Fruit fly (Drosophila melanogaster) whole organism, pupa: ENCODE measurements around the gene CG42705.

Experiments used
- CG10348 ChIP-seq: fragments of 200-800 bp; sonication (Bioruptor generic); IDR thresholded peaks from 2 replicates; pipeline ENCODE4 v1.3.6; 2022; ENCODE audit warnings: missing biosample characterization, missing genetic modification characterization
- CG12605 ChIP-seq: fragments of 200-800 bp; sonication (Bioruptor generic); IDR thresholded peaks from 2 replicates; pipeline ENCODE4 v1.3.6; 2022; ENCODE audit warnings: missing biosample characterization, missing genetic modification characterization
- CG13204 ChIP-seq: fragments of 200-800 bp; sonication (Bioruptor generic); optimal IDR thresholded peaks from 2 replicates; lab custom pipeline; 2018; ENCODE audit warnings: missing biosample characterization, mild to moderate bottlenecking, missing genetic modification characterization, moderate library complexity
- CG14655 ChIP-seq: fragments of 200-800 bp; sonication (Bioruptor generic); optimal IDR thresholded peaks from 3 replicates; lab custom pipeline; 2017; ENCODE audit warnings: mild to moderate bottlenecking, missing biosample characterization, missing genetic modification reagents, missing genetic modification characterization
- CG15710 ChIP-seq: fragments of 200-800 bp; sonication (Bioruptor generic); optimal IDR thresholded peaks from 2 replicates; lab custom pipeline; 2018; ENCODE audit warnings: missing biosample characterization, mild to moderate bottlenecking, missing genetic modification characterization, moderate library complexity
- CG17806 ChIP-seq: fragments of 200-800 bp; sonication (Bioruptor generic); optimal IDR thresholded peaks from 2 replicates; lab custom pipeline; 2018; ENCODE audit warnings: missing biosample characterization, mild to moderate bottlenecking, missing genetic modification characterization, moderate library complexity
- CG32121 ChIP-seq: fragments of 200-800 bp; sonication (Bioruptor generic); IDR thresholded peaks from 2 replicates; pipeline ENCODE4 v1.3.6; 2022; ENCODE audit warnings: missing biosample characterization, missing genetic modification characterization
- CG34367 ChIP-seq: fragments of 200-800 bp; sonication (Bioruptor generic); optimal IDR thresholded peaks from 2 replicates; lab custom pipeline; 2018; ENCODE audit warnings: missing biosample characterization, mild to moderate bottlenecking, missing genetic modification characterization
- CG4496 ChIP-seq: fragments of 200-800 bp; sonication (Bioruptor generic); IDR thresholded peaks from 3 replicates; pipeline ENCODE4 v1.3.6; 2022; ENCODE audit warnings: missing biosample characterization, missing genetic modification characterization
- CG8159 ChIP-seq: fragments of 200-800 bp; sonication (Bioruptor generic); optimal IDR thresholded peaks from 3 replicates; lab custom pipeline; 2018; ENCODE audit warnings: missing biosample characterization, mild to moderate bottlenecking, missing genetic modification characterization, moderate library complexity
- CG8301 ChIP-seq: fragments of 200-800 bp; sonication (Bioruptor generic); optimal IDR thresholded peaks from 2 replicates; lab custom pipeline; 2018; ENCODE audit warnings: missing biosample characterization, mild to moderate bottlenecking, missing genetic modification characterization
- CG9948 ChIP-seq: fragments of 200-800 bp; sonication (Bioruptor generic); optimal IDR thresholded peaks from 2 replicates; lab custom pipeline; 2018; ENCODE audit warnings: missing biosample characterization, mild to moderate bottlenecking, missing genetic modification characterization, moderate library complexity
- D1 ChIP-seq: fragments of 200-800 bp; sonication (Bioruptor generic); optimal IDR thresholded peaks from 2 replicates; lab custom pipeline; 2018; ENCODE audit warnings: missing biosample characterization, mild to moderate bottlenecking, missing genetic modification characterization, moderate library complexity
- EcR ChIP-seq: fragments of 200-800 bp; sonication (Bioruptor generic); optimal IDR thresholded peaks from 3 replicates; lab custom pipeline; 2019; ENCODE audit warnings: missing biosample characterization, missing genetic modification characterization, mild to moderate bottlenecking, moderate library complexity, missing genetic modification reagents
- Ets98B ChIP-seq: fragments of 200-800 bp; sonication (Bioruptor generic); IDR thresholded peaks from 2 replicates; pipeline ENCODE4 v1.3.6; 2022; ENCODE audit warnings: missing biosample characterization, missing genetic modification characterization
- Pif1A ChIP-seq: fragments of 200-800 bp; sonication (Bioruptor generic); optimal IDR thresholded peaks from 3 replicates; lab custom pipeline; 2016; ENCODE audit warnings: missing biosample characterization, missing genetic modification characterization
- Pif1B ChIP-seq: fragments of 200-800 bp; sonication (Bioruptor generic); optimal IDR thresholded peaks from 3 replicates; lab custom pipeline; 2016; ENCODE audit warnings: missing biosample characterization, missing genetic modification characterization
- Snoo ChIP-seq: fragments of 200-800 bp; sonication (Bioruptor generic); optimal IDR thresholded peaks from 3 replicates; lab custom pipeline; 2017; ENCODE audit warnings: missing biosample characterization, mild to moderate bottlenecking, missing genetic modification characterization, inconsistent platforms
- fd96Ca ChIP-seq: fragments of 200-800 bp; sonication (Bioruptor generic); IDR thresholded peaks from 3 replicates; pipeline ENCODE4 v1.3.6; 2022; ENCODE audit warnings: missing biosample characterization, missing genetic modification characterization
- gl ChIP-seq: fragments of 200-800 bp; sonication (Bioruptor generic); optimal IDR thresholded peaks from 2 replicates; lab custom pipeline; 2018; ENCODE audit warnings: missing biosample characterization, mild to moderate bottlenecking, missing genetic modification characterization
- rn ChIP-seq: fragments of 200-800 bp; sonication (Bioruptor generic); IDR thresholded peaks from 2 replicates; pipeline ENCODE4 v1.3.6; 2022; ENCODE audit warnings: missing biosample characterization, missing genetic modification characterization

The CG42705 gene

dm6 chrX:7432393-7432792 is 18.7 kb downstream of the CG42705 start:
- TF ChIP-seq D1 (tag; lab: Kevin White, UChicago), result no peak
- TF ChIP-seq, all 21 proteins: peak for 0

dm6 chrX:7445023-7445422 is 31.4 kb downstream of the CG42705 start:
- TF ChIP-seq fd96Ca (GFP tag; lab: Robert Waterston, UW) (no peak), CG14655 (GFP tag; lab: Kevin White, UChicago) (no peak)

dm6 chrX:7451909-7452308 is 38.2 kb downstream of the CG42705 start, which contains the start of gene CG11368:
CG11368 (plus strand) TSS chrX:7452209.
- no peak for TF ChIP-seq CG12605 (GFP tag; lab: Robert Waterston, UW)
- no peak for TF ChIP-seq CG15710
- TF ChIP-seq CG4496 (GFP tag; lab: Robert Waterston, UW), result no peak
- no peak for TF ChIP-seq Pif1A (GFP tag; lab: Kevin White, UChicago)
- no peak for TF ChIP-seq CG13204
- TF ChIP-seq Pif1B (GFP tag; lab: Kevin White, UChicago), result no peak
- no peak for TF ChIP-seq CG8301
- TF ChIP-seq CG8159 (tag; lab: Kevin White, UChicago), result no peak
- no peak for TF ChIP-seq Snoo (tag; lab: Kevin White, UChicago)
- TF ChIP-seq CG32121 (GFP tag; lab: Robert Waterston, UW), result no peak
- no peak for TF ChIP-seq CG10348 (GFP tag; lab: Robert Waterston, UW)
- TF ChIP-seq fd96Ca (GFP tag; lab: Robert Waterston, UW), result no peak
- no peak for TF ChIP-seq CG34367 (tag; lab: Kevin White, UChicago)
- TF ChIP-seq CG17806 (tag; lab: Kevin White, UChicago), result no peak
- no peak for TF ChIP-seq D1 (tag; lab: Kevin White, UChicago)
- TF ChIP-seq CG14655 (GFP tag; lab: Kevin White, UChicago), result no peak
- no peak for TF ChIP-seq rn (GFP tag; lab: Robert Waterston, UW)

DNA sequence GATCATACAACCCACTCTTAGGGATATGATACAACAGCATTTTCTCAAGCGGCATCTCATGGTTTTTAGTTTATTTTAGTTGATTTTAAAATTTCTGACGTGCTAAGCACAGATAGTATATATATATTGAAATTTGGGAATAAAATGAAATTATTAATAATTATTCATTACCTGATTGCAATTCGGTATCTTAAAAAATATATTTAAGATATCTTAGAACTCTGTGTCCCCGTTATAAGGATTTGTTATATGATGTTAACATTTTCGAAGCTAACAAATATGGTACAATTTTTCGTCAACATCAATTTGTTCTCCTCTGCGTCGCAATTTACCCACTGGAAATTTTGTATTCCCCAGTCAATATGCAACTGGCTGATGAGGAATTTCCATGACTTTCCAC is 39.6 kb downstream of the CG42705 start, which contains the start of gene CG43198:
Gene CG43198, minus strand, starts transcription at position 101 of the 400 bp plus-strand sequence.
- TF ChIP-seq CG34367 (tag; lab: Kevin White, UChicago) (no peak), rn (GFP tag; lab: Robert Waterston, UW) (no peak), CG15710 (no peak), CG4496 (GFP tag; lab: Robert Waterston, UW) (no peak)

DNA sequence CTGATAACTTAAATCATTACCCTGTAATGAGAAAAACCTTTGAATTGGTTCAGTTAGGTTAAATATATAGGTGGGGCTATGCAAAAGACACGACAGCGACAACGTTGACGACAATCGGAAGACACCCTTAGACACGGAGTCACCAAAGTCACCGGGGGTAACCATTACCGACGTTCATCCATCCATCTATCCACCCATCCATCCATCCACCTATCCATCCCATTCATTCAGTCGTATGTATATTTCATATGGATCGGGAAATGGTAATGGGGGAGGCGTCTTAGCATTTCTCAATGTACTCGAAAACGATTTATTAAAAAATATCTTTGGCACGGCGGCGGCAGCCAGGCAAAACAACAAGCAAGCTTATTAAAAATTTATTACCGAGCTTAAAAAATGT is 48.4 kb downstream of the CG42705 start:
- TF ChIP-seq EcR (GFP tag; lab: Kevin White, UChicago) (no peak), Pif1A (GFP tag; lab: Kevin White, UChicago) (no peak), D1 (tag; lab: Kevin White, UChicago) (no peak), CG12605 (GFP tag; lab: Robert Waterston, UW) (no peak), CG8301 (no peak), CG15710 (no peak), gl (tag; lab: Kevin White, UChicago) (no peak), CG9948 (tag; lab: Kevin White, UChicago) (no peak), CG17806 (tag; lab: Kevin White, UChicago) (no peak), CG32121 (GFP tag; lab: Robert Waterston, UW) (no peak), CG34367 (tag; lab: Kevin White, UChicago) (no peak), rn (GFP tag; lab: Robert Waterston, UW) (no peak), CG13204 (no peak), Ets98B (GFP tag; lab: Robert Waterston, UW) (no peak)
